Fruit fly (Drosophila melanogaster): Measurements from ENCODE around the gene hdm.

hdm gene

DNA sequence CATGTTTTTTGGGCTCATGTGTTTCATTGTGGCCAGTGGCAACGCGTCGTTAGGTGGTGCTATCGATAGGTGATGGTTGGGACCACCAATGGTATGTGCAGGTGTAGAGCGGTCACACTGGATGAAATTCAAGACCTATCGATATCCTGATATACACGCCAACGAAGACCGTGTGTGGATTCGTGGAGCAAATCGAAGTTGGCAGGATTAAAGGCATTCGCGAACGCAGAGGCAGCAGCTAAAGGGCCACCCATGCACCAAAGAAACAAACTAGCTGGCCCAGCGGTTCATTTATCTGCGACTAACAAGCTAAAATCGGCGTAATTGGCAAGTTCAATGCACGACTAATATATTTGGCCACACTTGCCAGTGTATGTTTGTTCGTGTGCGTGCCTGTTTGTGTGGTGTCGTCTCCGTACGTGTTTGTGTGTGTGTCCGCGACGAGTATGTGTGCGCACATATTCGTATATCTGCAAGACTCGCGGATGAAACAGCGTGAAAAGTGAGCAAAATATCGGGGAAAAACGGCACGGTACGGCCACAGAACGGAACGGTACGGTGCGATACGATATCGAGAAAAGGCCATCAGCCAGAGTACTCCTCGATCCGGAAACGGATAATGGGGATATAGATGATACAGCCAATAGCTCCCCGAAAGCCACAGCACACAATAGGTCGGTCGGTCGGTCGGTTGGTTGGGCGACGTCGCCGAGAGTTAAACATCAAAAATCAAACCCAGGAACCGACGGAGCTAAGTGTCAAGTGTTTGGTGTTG is 16.1 kb upstream of the hdm start, which contains the start of gene Ubr3 (continued):
- TF ChIP-seq CG2120 (GFP tag; optimal IDR thresholded peaks at IDR 0.05) (peak; percentile 20), CG31224 (GFP tag; IDR thresholded peaks at IDR 0.05) (no peak), knrl (GFP tag; IDR thresholded peaks at IDR 0.05; ENCODE audit: partially characterized antibody) (peak; percentile 79), ssp (GFP tag; IDR thresholded peaks at IDR 0.05) (peak; percentile 90), CG2129 (GFP tag; IDR thresholded peaks at IDR 0.05; ENCODE audit: partially characterized antibody) (0 out of 2 replicates have a peak, but pooled peaks have one; percentile 30), fru (optimal IDR thresholded peaks at IDR 0.05) (no peak), Drgx (GFP tag; IDR thresholded peaks at IDR 0.05) (no peak), CG4424 (GFP tag; optimal IDR thresholded peaks at IDR 0.05) (no peak), CG4707 (GFP tag; optimal IDR thresholded peaks at IDR 0.05) (no peak), CG2116 (GFP tag; optimal IDR thresholded peaks at IDR 0.05) (peak; percentile 94), CG17612 (GFP tag; IDR thresholded peaks at IDR 0.05) (no peak), stwl (tag; optimal IDR thresholded peaks at IDR 0.05) (peak; percentile 68), CG10431 (GFP tag; optimal IDR thresholded peaks at IDR 0.05) (no peak), D (optimal IDR thresholded peaks at IDR 0.05) (peak; percentile 91), D (GFP tag; optimal IDR thresholded peaks at IDR 0.05) (no peak), H15 (GFP tag; IDR thresholded peaks at IDR 0.05) (no peak), CG9609 (GFP tag; optimal IDR thresholded peaks at IDR 0.05) (peak; percentile 2), caup (GFP tag; optimal IDR thresholded peaks at IDR 0.05; ENCODE audit: severe bottlenecking) (no peak), CG7963 (GFP tag; IDR thresholded peaks at IDR 0.05; ENCODE audit: partially characterized antibody) (peak; percentile 74), Trl (optimal IDR thresholded peaks at IDR 0.05) (no peak), Trl (GFP tag; optimal IDR thresholded peaks at IDR 0.05) (no peak), ftz-f1 (GFP tag; optimal IDR thresholded peaks at IDR 0.05) (peak; percentile 7), Nf-YC (tag; optimal IDR thresholded peaks at IDR 0.05) (peak; percentile 57), CG11398 (GFP tag; optimal IDR thresholded peaks at IDR 0.05) (peak; percentile 4), HmgZ (tag; optimal IDR thresholded peaks at IDR 0.05) (peak; percentile 49), Dek (tag; optimal IDR thresholded peaks at IDR 0.05) (no peak), zfh1 (GFP tag; IDR thresholded peaks at IDR 0.05) (no peak), dan (GFP tag; IDR thresholded peaks at IDR 0.05) (no peak), CG9817 (tag; optimal IDR thresholded peaks at IDR 0.05) (no peak), CG12769 (tag; optimal IDR thresholded peaks at IDR 0.05) (peak; percentile 43), CG6854 (GFP tag; optimal IDR thresholded peaks at IDR 0.05) (no peak), Jarid2 (GFP tag; optimal IDR thresholded peaks at IDR 0.05) (no peak), CG30020 (tag; optimal IDR thresholded peaks at IDR 0.05) (peak; percentile 29), al (GFP tag; IDR thresholded peaks at IDR 0.05) (0 out of 2 replicates have a peak, but pooled peaks have one; percentile 8), maf-S (GFP tag; optimal IDR thresholded peaks at IDR 0.05) (no peak), CG34422 (GFP tag; IDR thresholded peaks at IDR 0.05) (peak; percentile 31; the same call in 1 of the 3 replicates), HmgD (GFP tag; optimal IDR thresholded peaks at IDR 0.05) (peak; percentile 51), Hr51 (GFP tag; optimal IDR thresholded peaks at IDR 0.05) (no peak), CG15269 (tag; optimal IDR thresholded peaks at IDR 0.05) (peak; percentile 2), mirr (GFP tag; optimal IDR thresholded peaks at IDR 0.05) (no peak), CG8944 (GFP tag; optimal IDR thresholded peaks at IDR 0.05) (no peak), ato (GFP tag; IDR thresholded peaks at IDR 0.05; ENCODE audit: partially characterized antibody) (peak; percentile 59), Hr3 (GFP tag; optimal IDR thresholded peaks at IDR 0.05) (no peak), Opbp (GFP tag; IDR thresholded peaks at IDR 0.05; ENCODE audit: partially characterized antibody) (peak; percentile 69; the same call in 2 of the 3 replicates), PHDP (tag; optimal IDR thresholded peaks at IDR 0.05) (no peak), kni (GFP tag; optimal IDR thresholded peaks at IDR 0.05) (no peak), CG4360 (GFP tag; IDR thresholded peaks at IDR 0.05) (no peak), CG3847 (GFP tag; IDR thresholded peaks at IDR 0.05) (peak; percentile 32), sd (tag; optimal IDR thresholded peaks at IDR 0.05) (peak; percentile 64), Ets65A (GFP tag) (peak; percentile 80)
